Fruit fly (Drosophila melanogaster) ovary, adult (tissue): ENCODE data around the gene CG31178.

ENCODE experiments used
- CG17801 ChIP-seq: fragments of 200-800 bp; optimal IDR thresholded peaks from 2 replicates; lab custom pipeline; 2019; ENCODE audit warnings: missing biosample characterization, mild to moderate bottlenecking, missing genetic modification characterization, moderate library complexity; ENCODE audit not compliant: partially characterized antibody

Gene CG31178

DNA sequence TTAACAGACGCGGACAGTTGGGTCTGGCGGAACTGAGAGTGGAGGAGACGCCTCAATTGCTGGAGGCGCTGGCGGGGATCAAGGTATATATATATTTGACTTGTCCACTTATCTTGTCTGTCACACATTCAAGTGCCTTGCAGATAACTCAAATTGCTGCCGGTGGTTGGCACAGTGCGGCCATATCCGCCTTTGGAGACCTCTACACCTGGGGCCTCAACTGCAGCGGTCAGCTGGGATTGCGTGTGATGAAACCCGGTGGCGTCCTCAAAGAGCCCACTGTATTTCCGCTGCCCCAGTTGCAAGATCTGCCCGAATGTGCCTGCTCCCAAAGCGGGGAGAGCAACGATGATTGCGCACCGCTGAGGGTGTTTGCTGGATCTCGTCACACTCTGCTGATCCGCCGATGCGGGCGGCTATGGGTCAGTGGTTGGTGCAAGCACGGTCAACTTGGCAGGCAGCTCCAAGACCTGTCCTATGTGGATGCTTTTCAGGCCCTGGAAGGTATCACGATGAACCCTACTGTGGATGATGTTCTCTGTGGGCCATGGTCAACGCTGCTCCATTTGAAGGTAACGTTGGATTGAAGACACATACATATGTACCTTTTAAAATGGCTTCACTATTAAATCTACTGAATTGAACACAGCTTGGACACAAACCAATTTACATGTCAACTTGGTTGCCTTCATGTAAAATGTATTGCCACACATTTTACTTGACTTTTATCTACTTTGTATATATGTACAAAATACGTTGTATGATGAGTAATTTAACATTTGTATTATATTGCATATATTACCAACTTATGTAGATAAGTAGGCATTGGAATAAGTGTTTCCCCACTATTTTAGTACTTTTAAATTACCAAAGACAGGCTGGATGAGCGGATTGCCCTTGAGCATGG is 15.4 kb downstream of the CG31178 start, which contains the start of gene CG43844:
TSS of gene CG43844 (plus strand) at position 844 of the 907 bp plus-strand sequence.
- no peak for TF ChIP-seq CG17801 (GFP tag; lab: Kevin White, UChicago)

DNA sequence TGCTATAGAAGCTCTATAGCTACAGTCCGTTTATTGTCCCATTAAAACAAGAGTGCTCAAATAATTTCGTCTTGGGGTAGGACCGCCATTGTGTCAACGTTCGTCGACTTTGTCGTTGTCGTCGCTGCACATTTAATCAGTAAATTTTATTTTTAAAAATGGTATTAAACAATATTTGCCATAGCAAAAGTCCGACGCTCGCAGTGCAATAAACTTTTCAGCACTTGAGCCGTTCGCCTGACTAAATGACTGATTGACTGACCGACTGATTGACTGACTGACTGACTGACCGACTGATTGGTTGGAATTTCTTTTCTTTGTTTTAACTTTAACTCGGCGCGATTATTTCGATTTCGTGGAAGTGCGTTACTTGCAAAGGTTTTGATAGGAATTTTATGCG is 16.4 kb downstream of the CG31178 start:
- no peak for TF ChIP-seq CG17801 (GFP tag; lab: Kevin White, UChicago)

DNA sequence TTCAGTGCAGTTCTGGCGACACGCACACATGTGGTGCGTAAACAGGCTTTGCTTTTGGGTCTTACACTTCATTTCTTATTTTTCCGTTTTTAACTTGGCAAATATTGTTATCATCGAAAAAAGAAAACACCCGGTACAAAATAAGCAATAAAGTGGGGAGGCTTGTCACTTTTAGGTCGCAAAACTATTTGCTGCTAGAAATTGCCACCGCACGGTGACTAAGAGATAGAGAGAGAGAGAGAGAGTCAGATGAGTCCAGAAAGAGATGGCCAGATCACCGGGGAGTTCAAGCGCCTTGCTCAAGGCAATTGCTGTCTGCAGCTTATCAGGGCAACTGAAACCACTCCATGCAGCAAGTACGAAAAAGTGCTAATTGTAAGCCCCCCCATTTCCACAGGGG is 17.2 kb downstream of the CG31178 start:
- no peak for TF ChIP-seq CG17801 (GFP tag; lab: Kevin White, UChicago)

DNA sequence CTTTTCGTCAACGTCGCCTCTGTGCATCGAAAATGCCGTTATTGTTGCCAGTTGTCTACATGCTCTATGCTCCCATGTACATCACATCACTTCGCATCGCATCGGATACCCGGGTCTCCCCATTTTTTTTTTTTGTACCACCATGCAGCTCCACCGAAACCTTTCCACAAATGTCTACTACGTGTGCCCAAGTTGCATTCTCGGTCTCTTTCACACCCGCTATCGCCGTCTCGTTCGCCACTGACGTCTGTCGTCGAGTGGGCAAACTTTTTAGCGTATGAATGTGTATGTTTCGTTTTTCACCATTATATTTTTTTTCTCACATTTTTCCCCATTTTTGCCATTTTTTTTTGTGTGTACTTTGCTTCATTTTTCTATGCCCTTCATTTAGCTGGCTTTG is 18.9 kb downstream of the CG31178 start:
- TF ChIP-seq CG17801 (GFP tag; lab: Kevin White, UChicago), result no peak

DNA sequence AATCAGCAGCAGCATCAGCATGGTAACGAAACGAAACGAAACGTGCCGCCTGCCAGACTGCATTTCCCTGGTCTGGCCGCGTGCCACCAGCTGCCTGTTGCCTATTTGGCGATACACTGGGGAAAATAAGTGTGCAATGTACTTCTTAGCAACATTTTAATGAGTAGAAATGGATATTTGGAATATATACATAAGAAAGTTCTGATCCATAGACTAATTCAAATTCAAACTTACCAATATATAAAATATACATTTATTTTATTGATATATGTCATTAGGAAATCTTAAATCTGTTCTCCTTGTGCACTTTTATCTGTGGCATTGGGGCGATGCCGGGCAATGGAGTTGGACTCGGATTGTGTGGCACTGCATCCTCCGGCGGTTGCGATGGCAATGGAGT is 20.4 kb downstream of the CG31178 start:
- no peak for TF ChIP-seq CG17801 (GFP tag; lab: Kevin White, UChicago)

DNA sequence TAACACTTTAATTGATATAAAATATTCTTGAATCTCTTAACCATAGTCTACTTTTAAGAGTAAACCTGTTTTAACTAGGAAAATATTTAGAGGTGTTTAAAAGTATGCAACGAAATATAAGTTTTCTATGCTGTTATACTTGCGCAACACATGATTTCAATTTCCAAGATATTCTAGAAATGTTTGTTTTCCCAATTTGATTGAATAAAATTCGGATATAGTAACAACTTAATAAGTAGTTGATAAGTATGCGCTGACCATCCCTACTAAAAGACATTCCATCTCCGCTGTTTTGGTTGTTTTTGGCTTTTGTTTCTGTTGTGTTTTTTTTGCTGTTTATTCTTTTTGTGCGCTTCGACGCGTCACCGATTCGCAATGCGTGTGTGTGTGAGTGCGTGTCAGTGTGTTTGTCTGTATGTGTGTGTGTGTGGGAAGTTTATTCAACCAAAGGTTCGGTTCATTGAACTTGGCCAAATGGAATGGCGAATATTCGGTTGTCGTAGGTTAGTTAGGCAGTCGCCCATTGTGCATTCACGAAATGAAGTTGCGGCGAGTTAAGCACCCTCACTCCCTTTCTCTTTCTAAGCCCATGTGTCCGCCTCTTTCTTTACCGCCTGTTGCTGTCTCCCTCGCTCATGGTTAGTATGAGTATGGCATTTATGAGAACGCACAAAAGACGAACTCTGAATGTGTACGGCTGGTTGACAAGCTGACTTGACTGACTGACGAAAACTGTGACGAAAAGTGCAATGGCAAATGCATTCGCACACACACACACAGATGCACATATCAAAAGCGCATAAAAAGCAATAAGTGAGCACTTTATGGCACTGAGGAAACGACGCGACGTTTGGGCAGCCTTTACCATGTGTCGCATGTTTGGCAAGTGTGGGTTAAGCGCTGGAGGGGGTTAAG is 22.7 kb downstream of the CG31178 start:
- TF ChIP-seq CG17801 (GFP tag; lab: Kevin White, UChicago), result no peak

DNA sequence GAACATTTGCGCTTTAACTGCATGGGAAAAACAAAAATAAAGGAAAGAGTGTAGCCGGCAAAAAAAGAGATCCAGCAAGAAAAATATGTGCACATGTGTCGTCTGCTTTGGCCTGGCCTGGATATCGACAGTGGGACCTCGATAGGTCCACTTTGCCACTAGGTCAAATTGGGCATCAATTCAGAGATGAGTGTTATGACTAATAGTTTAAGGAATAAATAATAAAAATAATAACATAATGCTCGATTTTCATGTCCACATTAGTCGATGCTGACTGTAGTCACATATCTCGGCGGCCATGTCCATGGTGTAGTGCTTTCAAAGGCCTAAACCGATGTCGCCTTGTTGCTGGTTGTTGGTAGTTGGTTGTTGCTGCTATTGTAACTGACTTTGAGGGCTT is 24.0 kb downstream of the CG31178 start:
- peak; percentile 49 for TF ChIP-seq CG17801 (GFP tag; lab: Kevin White, UChicago)

DNA sequence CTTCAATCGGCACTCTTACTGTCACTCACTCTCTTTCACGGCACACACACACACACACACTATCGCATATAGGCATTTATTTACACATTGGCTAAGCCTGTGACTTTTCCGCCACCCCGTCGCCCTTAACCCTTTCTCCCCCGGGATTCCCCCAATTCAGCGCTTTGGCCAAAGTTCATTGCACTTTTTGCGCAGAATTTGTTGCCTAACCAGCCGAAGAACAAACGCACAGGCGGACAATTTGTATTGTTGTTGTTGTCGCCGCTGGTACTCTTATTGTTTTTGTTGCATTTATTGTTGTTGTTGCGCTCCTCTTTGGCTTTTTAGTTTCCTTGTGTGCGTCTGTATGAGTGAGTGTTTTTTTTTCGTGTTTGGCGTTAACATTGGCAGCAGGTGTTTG is 25.2 kb downstream of the CG31178 start:
- no peak for TF ChIP-seq CG17801 (GFP tag; lab: Kevin White, UChicago)

DNA sequence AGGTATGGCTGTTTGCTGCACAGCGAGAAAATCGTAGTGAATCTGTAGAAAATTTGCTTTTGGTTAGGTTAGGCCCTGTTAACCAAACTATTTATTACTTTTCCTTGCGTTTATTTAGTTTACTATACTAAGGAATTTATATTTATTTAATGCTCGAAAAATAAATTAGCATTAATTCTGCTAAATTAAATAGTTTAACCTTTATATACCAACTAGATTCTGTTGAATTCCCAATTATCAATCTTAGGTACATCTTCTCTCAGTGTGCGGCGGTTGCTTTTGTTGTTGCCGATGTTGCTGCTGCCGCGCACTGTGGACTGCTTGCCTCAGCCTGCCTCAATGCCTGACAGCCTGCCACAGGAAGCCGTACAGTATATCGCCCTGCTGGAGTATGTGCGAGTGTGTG is 25.6 kb downstream of the CG31178 start:
- TF ChIP-seq CG17801 (GFP tag; lab: Kevin White, UChicago), result no peak

DNA sequence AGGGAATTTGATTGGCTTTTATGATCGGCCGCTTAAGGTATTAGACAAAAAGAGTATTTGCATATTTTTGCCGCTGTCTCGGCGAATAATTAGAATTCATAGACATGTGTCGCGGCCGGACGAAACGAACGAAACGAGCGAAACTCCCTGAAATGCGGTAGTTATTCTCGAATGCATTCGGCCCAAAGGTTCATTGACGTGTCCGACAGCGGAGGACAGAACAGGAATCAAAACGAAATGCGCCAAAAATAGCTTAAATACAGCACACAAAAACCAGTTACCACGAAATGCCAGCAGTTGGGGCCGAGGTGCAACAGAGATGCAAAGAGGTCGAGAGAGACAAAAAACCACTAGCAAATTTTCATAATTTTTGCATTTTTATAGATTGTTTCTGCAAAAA is 30.8 kb downstream of the CG31178 start:
- no peak for TF ChIP-seq CG17801 (GFP tag; lab: Kevin White, UChicago)

DNA sequence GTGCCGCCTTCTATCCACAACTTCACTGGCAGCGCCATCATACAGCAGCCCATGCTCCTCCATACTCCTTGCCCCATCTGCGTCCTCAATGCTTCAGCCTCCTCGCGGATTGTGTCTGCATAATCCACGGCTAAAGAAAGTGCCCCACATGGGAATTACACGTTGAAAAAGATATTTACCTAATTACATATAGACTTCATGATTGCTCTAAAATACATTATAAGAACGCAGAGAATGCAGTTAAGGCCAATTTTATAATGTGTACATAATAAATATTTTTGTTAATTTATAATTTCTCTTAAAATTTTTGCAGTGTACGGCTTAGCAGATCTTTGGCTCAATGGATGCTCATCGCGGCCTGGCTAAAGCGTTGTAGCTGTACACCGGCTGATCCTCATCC is 32.1 kb downstream of the CG31178 start:
- no peak for TF ChIP-seq CG17801 (GFP tag; lab: Kevin White, UChicago)

DNA sequence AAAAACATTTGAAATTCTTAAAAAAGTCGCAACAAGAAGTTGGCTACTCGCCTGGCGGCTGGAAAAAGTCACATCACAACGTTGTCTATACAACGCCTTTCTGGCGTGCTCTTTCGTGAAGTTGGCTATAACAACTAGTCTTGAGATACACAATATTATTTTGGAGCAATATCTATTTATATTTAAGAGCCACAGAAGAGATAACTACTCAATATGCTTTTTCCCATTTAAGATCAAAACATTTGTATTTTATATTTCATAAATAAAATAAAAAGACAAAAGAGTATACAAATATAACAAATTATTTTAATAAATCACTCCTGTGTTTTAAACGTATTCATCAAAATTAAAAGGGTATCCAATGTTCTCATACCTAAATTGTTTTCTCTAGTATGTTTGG is 33.3 kb downstream of the CG31178 start:
- no peak for TF ChIP-seq CG17801 (GFP tag; lab: Kevin White, UChicago)

DNA sequence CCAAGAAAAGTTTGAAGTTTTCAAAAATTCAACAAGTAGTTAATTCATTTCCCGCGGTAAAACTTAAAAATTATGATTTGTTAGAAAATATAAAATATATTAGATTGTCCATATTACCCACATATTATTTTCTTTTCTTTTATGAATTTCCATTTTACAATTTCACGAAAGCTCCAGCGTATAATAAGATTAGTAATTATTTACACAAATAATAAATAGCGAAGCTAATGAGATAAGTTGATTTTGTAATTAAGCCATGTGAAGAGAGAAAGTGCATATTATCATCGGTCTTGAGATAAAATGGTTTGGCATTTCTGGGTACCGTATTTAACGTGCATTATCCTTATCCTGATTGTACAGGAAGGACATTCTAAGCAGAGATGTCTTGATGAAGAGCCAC is 38.0 kb downstream of the CG31178 start, which contains the start of gene Qsox3:
TSS of gene Qsox3 (plus strand) at position 301 of the 400 bp plus-strand sequence.
- no peak for TF ChIP-seq CG17801 (GFP tag; lab: Kevin White, UChicago)

DNA sequence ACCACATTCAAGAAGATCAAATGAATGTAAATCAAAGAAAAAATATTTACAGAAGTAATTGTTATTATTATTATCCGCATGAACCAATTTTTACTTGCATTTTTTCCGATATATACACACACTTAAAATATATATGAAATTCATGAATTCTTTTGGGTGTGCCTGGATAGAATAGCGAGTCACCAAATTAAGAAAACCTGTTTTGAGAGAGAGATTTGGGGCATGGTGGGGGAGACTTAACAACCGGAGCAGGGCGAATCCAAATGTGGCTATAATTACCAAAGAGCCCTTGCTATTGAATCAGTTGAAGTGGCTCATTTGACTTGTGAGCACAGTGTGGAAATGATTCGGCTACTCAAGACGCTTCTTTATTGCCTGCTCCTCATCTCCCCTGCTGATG is 39.9 kb downstream of the CG31178 start, which contains the start of gene Qsox2:
TSS of gene Qsox2 (plus strand) at position 301 of the 400 bp plus-strand sequence.
- TF ChIP-seq CG17801 (GFP tag; lab: Kevin White, UChicago), result no peak

DNA sequence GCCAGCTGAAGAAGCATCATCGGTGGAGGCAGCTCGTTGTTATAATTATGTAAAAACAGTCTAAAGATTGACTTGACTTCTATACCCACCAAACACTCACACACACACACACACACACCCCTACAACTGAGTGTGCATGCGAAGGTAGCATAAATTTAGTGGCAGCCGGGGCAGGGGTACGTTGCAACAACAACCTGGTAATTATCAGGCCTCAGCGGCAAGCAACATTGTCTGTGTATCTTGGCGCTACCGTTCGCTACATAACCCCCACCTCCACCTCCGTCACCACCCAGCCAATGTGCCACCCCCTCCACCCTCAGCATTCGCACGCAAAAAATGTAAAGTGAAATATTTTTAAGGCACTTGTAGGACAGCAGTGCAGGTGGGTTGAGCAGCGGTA is 43.4 kb downstream of the CG31178 start:
- no peak for TF ChIP-seq CG17801 (GFP tag; lab: Kevin White, UChicago)
